Fruit fly (Drosophila melanogaster): Measurements from ENCODE around the gene CG14050.

DNA sequence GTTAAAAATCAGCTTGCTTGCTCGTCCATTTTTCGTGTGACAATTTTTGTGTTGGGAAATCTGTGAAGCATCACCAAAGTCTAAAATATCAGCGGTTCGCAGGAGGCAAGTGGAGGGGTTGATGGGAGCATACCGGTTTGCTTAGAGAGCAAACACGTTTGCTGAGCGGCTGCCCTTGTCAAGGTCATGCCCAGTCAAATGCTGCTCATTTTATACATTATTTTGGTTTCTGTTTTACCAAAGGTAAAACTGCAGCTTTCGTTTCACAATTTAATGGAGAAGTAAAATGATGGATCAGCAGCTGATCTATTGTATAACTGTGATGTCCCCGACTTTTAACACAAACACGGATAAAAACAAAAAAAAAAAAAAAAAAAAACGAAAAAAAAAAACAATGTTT is 36.4 kb upstream of the CG14050 start:
- TF ChIP-seq CG11617 (GFP tag; optimal IDR thresholded peaks at IDR 0.05): no peak
- no peak for TF ChIP-seq ovo (GFP tag; optimal IDR thresholded peaks at IDR 0.05)
- no peak for TF ChIP-seq pad (GFP tag; optimal IDR thresholded peaks at IDR 0.05)
- TF ChIP-seq cic (GFP tag; optimal IDR thresholded peaks at IDR 0.05): no peak
- no peak for TF ChIP-seq Mnt (GFP tag; optimal IDR thresholded peaks at IDR 0.05)
- TF ChIP-seq CG1620 (GFP tag; optimal IDR thresholded peaks at IDR 0.05): no peak
- no peak for TF ChIP-seq Clk (GFP tag; optimal IDR thresholded peaks at IDR 0.05)
- TF ChIP-seq CG14711 (tag; optimal IDR thresholded peaks at IDR 0.05): no peak
